Fruit fly (Drosophila melanogaster): ENCODE measurements around the gene Nlp.

Nlp gene

dm6 chr3R:29997607-29998236 lies 6.9 kb upstream of the Nlp start, which contains the start of the genes CG15525 and CG11504:
CG15525 (minus strand) TSS chr3R:29997676.
CG11504 (plus strand) TSS chr3R:29997900.
- TF ChIP-seq Sin3A (optimal IDR thresholded peaks at IDR 0.05): no peak
- TF ChIP-seq ttk (optimal IDR thresholded peaks at IDR 0.05): no peak
- no peak for TF ChIP-seq insv (optimal IDR thresholded peaks at IDR 0.05)
- TF ChIP-seq h (optimal IDR thresholded peaks at IDR 0.05): no peak
- TF ChIP-seq psq (optimal IDR thresholded peaks at IDR 0.05): no peak
- no peak for TF ChIP-seq Myc (optimal IDR thresholded peaks at IDR 0.05)

dm6 chr3R:29999495-29999894 lies 5.1 kb upstream of the Nlp start, which contains the start of gene CG34298:
CG34298 (plus strand) TSS chr3R:29999795.
- no peak for TF ChIP-seq psq (optimal IDR thresholded peaks at IDR 0.05)
- no peak for TF ChIP-seq ttk (optimal IDR thresholded peaks at IDR 0.05)
- no peak for TF ChIP-seq insv (optimal IDR thresholded peaks at IDR 0.05)
- TF ChIP-seq h (optimal IDR thresholded peaks at IDR 0.05): no peak
- TF ChIP-seq Myc (optimal IDR thresholded peaks at IDR 0.05): no peak
- TF ChIP-seq Sin3A (optimal IDR thresholded peaks at IDR 0.05): no peak

dm6 chr3R:30000286-30000685 lies 4.3 kb upstream of the Nlp start, which contains the start of gene Tace:
Tace (plus strand) TSS chr3R:30000530.
- TF ChIP-seq Myc (optimal IDR thresholded peaks at IDR 0.05) (no peak), ttk (optimal IDR thresholded peaks at IDR 0.05) (no peak), h (optimal IDR thresholded peaks at IDR 0.05) (no peak), Sin3A (optimal IDR thresholded peaks at IDR 0.05) (no peak), insv (optimal IDR thresholded peaks at IDR 0.05) (no peak), psq (optimal IDR thresholded peaks at IDR 0.05) (no peak)

- TF ChIP-seq insv (optimal IDR thresholded peaks at IDR 0.05) (no peak), ttk (optimal IDR thresholded peaks at IDR 0.05) (no peak), Myc (optimal IDR thresholded peaks at IDR 0.05) (no peak), Sin3A (optimal IDR thresholded peaks at IDR 0.05) (no peak), psq (optimal IDR thresholded peaks at IDR 0.05) (no peak), h (optimal IDR thresholded peaks at IDR 0.05) (no peak)
Measured at dm6 chr3R:30005332-30005979, 871 bp downstream of the Nlp start.

- TF ChIP-seq psq (optimal IDR thresholded peaks at IDR 0.05) (no peak), h (optimal IDR thresholded peaks at IDR 0.05) (no peak), Myc (optimal IDR thresholded peaks at IDR 0.05) (no peak), insv (optimal IDR thresholded peaks at IDR 0.05) (no peak), ttk (optimal IDR thresholded peaks at IDR 0.05) (no peak), Sin3A (optimal IDR thresholded peaks at IDR 0.05) (no peak)
Measured at dm6 chr3R:30009173-30009572, 4.6 kb downstream of the Nlp start, which contains the start of gene CG7912. CG7912 (minus strand) TSS chr3R:30009189.

dm6 chr3R:30012602-30013489 lies 8.3 kb downstream of the Nlp start:
- no peak for TF ChIP-seq Myc (optimal IDR thresholded peaks at IDR 0.05)
- no peak for TF ChIP-seq psq (optimal IDR thresholded peaks at IDR 0.05)
- TF ChIP-seq h (optimal IDR thresholded peaks at IDR 0.05): no peak
- TF ChIP-seq ttk (optimal IDR thresholded peaks at IDR 0.05): no peak
- TF ChIP-seq insv (optimal IDR thresholded peaks at IDR 0.05): no peak
- TF ChIP-seq Sin3A (optimal IDR thresholded peaks at IDR 0.05): no peak

- TF ChIP-seq insv (optimal IDR thresholded peaks at IDR 0.05) (no peak), h (optimal IDR thresholded peaks at IDR 0.05) (no peak), Myc (optimal IDR thresholded peaks at IDR 0.05) (no peak), ttk (optimal IDR thresholded peaks at IDR 0.05) (no peak), psq (optimal IDR thresholded peaks at IDR 0.05) (no peak), Sin3A (optimal IDR thresholded peaks at IDR 0.05) (no peak)
Measured at dm6 chr3R:30013909-30014308, 9.3 kb downstream of the Nlp start.

dm6 chr3R:30014480-30014879 lies 9.9 kb downstream of the Nlp start:
- no peak for TF ChIP-seq psq (optimal IDR thresholded peaks at IDR 0.05)
- TF ChIP-seq ttk (optimal IDR thresholded peaks at IDR 0.05): no peak
- TF ChIP-seq Myc (optimal IDR thresholded peaks at IDR 0.05): no peak
- no peak for TF ChIP-seq insv (optimal IDR thresholded peaks at IDR 0.05)
- TF ChIP-seq h (optimal IDR thresholded peaks at IDR 0.05): no peak
- no peak for TF ChIP-seq Sin3A (optimal IDR thresholded peaks at IDR 0.05)

- no peak for TF ChIP-seq Sin3A (optimal IDR thresholded peaks at IDR 0.05)
- no peak for TF ChIP-seq h (optimal IDR thresholded peaks at IDR 0.05)
- no peak for TF ChIP-seq Myc (optimal IDR thresholded peaks at IDR 0.05)
- TF ChIP-seq insv (optimal IDR thresholded peaks at IDR 0.05): no peak
- no peak for TF ChIP-seq psq (optimal IDR thresholded peaks at IDR 0.05)
- TF ChIP-seq ttk (optimal IDR thresholded peaks at IDR 0.05): no peak
Measured at dm6 chr3R:30014977-30015514, 10.5 kb downstream of the Nlp start, which contains the start of gene CG7920. CG7920 (minus strand) TSS chr3R:30015284.

- TF ChIP-seq Myc (optimal IDR thresholded peaks at IDR 0.05): no peak
- TF ChIP-seq Sin3A (optimal IDR thresholded peaks at IDR 0.05): no peak
- TF ChIP-seq psq (optimal IDR thresholded peaks at IDR 0.05): no peak
- no peak for TF ChIP-seq h (optimal IDR thresholded peaks at IDR 0.05)
- no peak for TF ChIP-seq insv (optimal IDR thresholded peaks at IDR 0.05)
- TF ChIP-seq ttk (optimal IDR thresholded peaks at IDR 0.05): no peak
Measured at dm6 chr3R:30021009-30021408, 16.4 kb downstream of the Nlp start.
